Worm (Caenorhabditis elegans): ENCODE measurements around the gene pfd-4.

Gene pfd-4

ce11 chrIV:11286112-11286511, 28.9 kb upstream of the pfd-4 start:
- TF ChIP-seq aly-1 (tag; optimal IDR thresholded peaks at IDR 0.05) (no peak), ets-7 (tag; optimal IDR thresholded peaks at IDR 0.05) (no peak), hmbx-1 (tag; optimal IDR thresholded peaks at IDR 0.05) (no peak), pes-1 (GFP tag; IDR thresholded peaks at IDR 0.05) (no peak), sea-1 (GFP tag; conservative IDR thresholded peaks at IDR 0.05) (no peak), tbx-11 (GFP tag; IDR thresholded peaks at IDR 0.05) (no peak), flt-1 (GFP tag; IDR thresholded peaks at IDR 0.05) (no peak), ceh-36 (tag; optimal IDR thresholded peaks at IDR 0.05) (no peak), F13C5.2 (tag; optimal IDR thresholded peaks at IDR 0.05) (no peak)

- TF ChIP-seq tbx-11 (GFP tag; IDR thresholded peaks at IDR 0.05) (no peak), ets-7 (tag; optimal IDR thresholded peaks at IDR 0.05) (no peak), ceh-36 (tag; optimal IDR thresholded peaks at IDR 0.05) (no peak), hnd-1 (tag; optimal IDR thresholded peaks at IDR 0.05) (no peak), sea-1 (GFP tag; conservative IDR thresholded peaks at IDR 0.05) (no peak), scrt-1 (GFP tag; IDR thresholded peaks at IDR 0.05) (no peak), pes-1 (GFP tag; IDR thresholded peaks at IDR 0.05) (no peak), hmbx-1 (tag; optimal IDR thresholded peaks at IDR 0.05) (no peak), tra-4 (tag; optimal IDR thresholded peaks at IDR 0.05) (no peak), ceh-13 (GFP tag; optimal IDR thresholded peaks at IDR 0.05) (no peak), B0310.2 (tag; optimal IDR thresholded peaks at IDR 0.05) (no peak), ama-1 (optimal IDR thresholded peaks at IDR 0.05) (no peak), tbx-37 (GFP tag; conservative IDR thresholded peaks at IDR 0.05) (no peak)
Measured at ce11 chrIV:11287511-11287910, 27.5 kb upstream of the pfd-4 start, which contains the start of gene F54D1.6. F54D1.6 (plus strand) TSS chrIV:11287811.

ce11 chrIV:11288965-11289364, 26.0 kb upstream of the pfd-4 start:
- TF ChIP-seq F13C5.2 (tag; optimal IDR thresholded peaks at IDR 0.05) (no peak), sea-1 (GFP tag; conservative IDR thresholded peaks at IDR 0.05) (no peak), ceh-36 (tag; optimal IDR thresholded peaks at IDR 0.05) (no peak), tbx-37 (GFP tag; conservative IDR thresholded peaks at IDR 0.05) (no peak), aly-1 (tag; optimal IDR thresholded peaks at IDR 0.05) (no peak), flt-1 (GFP tag; IDR thresholded peaks at IDR 0.05) (no peak), hnd-1 (tag; optimal IDR thresholded peaks at IDR 0.05) (no peak), scrt-1 (GFP tag; IDR thresholded peaks at IDR 0.05) (no peak), ama-1 (optimal IDR thresholded peaks at IDR 0.05) (no peak), ceh-13 (GFP tag; optimal IDR thresholded peaks at IDR 0.05) (no peak), tbx-11 (GFP tag; IDR thresholded peaks at IDR 0.05) (no peak), ets-7 (tag; optimal IDR thresholded peaks at IDR 0.05) (no peak), tra-4 (tag; optimal IDR thresholded peaks at IDR 0.05) (no peak), pes-1 (GFP tag; IDR thresholded peaks at IDR 0.05) (no peak), hmg-4 (GFP tag; optimal IDR thresholded peaks at IDR 0.05) (no peak), B0310.2 (tag; optimal IDR thresholded peaks at IDR 0.05) (no peak), hmbx-1 (tag; optimal IDR thresholded peaks at IDR 0.05) (no peak)

ce11 chrIV:11296787-11297186, 18.2 kb upstream of the pfd-4 start, which contains the start of gene mttu-1:
mttu-1 (minus strand) TSS chrIV:11296887.
- TF ChIP-seq B0310.2 (tag; optimal IDR thresholded peaks at IDR 0.05) (no peak), tbx-11 (GFP tag; IDR thresholded peaks at IDR 0.05) (no peak), hmbx-1 (tag; optimal IDR thresholded peaks at IDR 0.05) (no peak), ceh-13 (GFP tag; optimal IDR thresholded peaks at IDR 0.05) (no peak), hmg-4 (GFP tag; optimal IDR thresholded peaks at IDR 0.05) (no peak), hnd-1 (tag; optimal IDR thresholded peaks at IDR 0.05) (no peak), pes-1 (GFP tag; IDR thresholded peaks at IDR 0.05) (no peak), flt-1 (GFP tag; IDR thresholded peaks at IDR 0.05) (no peak), F13C5.2 (tag; optimal IDR thresholded peaks at IDR 0.05) (no peak), aly-1 (tag; optimal IDR thresholded peaks at IDR 0.05) (no peak), ets-7 (tag; optimal IDR thresholded peaks at IDR 0.05) (no peak), scrt-1 (GFP tag; IDR thresholded peaks at IDR 0.05) (no peak), ama-1 (optimal IDR thresholded peaks at IDR 0.05) (no peak)

ce11 chrIV:11298154-11299086, 16.6 kb upstream of the pfd-4 start, which contains the start of the genes B0035.15 and dnj-1:
B0035.15 (minus strand) TSS chrIV:11298252.
dnj-1 (plus strand) TSS chrIV:11299036.
- TF ChIP-seq F13C5.2 (tag; optimal IDR thresholded peaks at IDR 0.05) (no peak), flt-1 (GFP tag; IDR thresholded peaks at IDR 0.05) (no peak), hmg-4 (GFP tag; optimal IDR thresholded peaks at IDR 0.05) (no peak), ceh-13 (GFP tag; optimal IDR thresholded peaks at IDR 0.05) (no peak), tbx-37 (GFP tag; conservative IDR thresholded peaks at IDR 0.05) (no peak), hmbx-1 (tag; optimal IDR thresholded peaks at IDR 0.05) (no peak), aly-1 (tag; optimal IDR thresholded peaks at IDR 0.05) (no peak), sea-1 (GFP tag; conservative IDR thresholded peaks at IDR 0.05) (no peak), hnd-1 (tag; optimal IDR thresholded peaks at IDR 0.05) (no peak), tra-4 (tag; optimal IDR thresholded peaks at IDR 0.05) (no peak), B0310.2 (tag; optimal IDR thresholded peaks at IDR 0.05) (no peak), ets-7 (tag; optimal IDR thresholded peaks at IDR 0.05) (no peak)

- TF ChIP-seq tbx-11 (GFP tag; IDR thresholded peaks at IDR 0.05) (no peak), ama-1 (optimal IDR thresholded peaks at IDR 0.05) (no peak), sea-1 (GFP tag; conservative IDR thresholded peaks at IDR 0.05) (no peak), flt-1 (GFP tag; IDR thresholded peaks at IDR 0.05) (no peak), ets-7 (tag; optimal IDR thresholded peaks at IDR 0.05) (no peak), hmg-4 (GFP tag; optimal IDR thresholded peaks at IDR 0.05) (no peak)
Measured at ce11 chrIV:11304970-11305369, 10.0 kb upstream of the pfd-4 start.

- TF ChIP-seq pes-1 (GFP tag; IDR thresholded peaks at IDR 0.05): no peak
- TF ChIP-seq F13C5.2 (tag; optimal IDR thresholded peaks at IDR 0.05): no peak
- no peak for TF ChIP-seq ceh-13 (GFP tag; optimal IDR thresholded peaks at IDR 0.05)
- TF ChIP-seq tbx-37 (GFP tag; conservative IDR thresholded peaks at IDR 0.05): no peak
- TF ChIP-seq hnd-1 (tag; optimal IDR thresholded peaks at IDR 0.05): no peak
- TF ChIP-seq scrt-1 (GFP tag; IDR thresholded peaks at IDR 0.05): no peak
- TF ChIP-seq tra-4 (tag; optimal IDR thresholded peaks at IDR 0.05): no peak
- TF ChIP-seq sea-1 (GFP tag; conservative IDR thresholded peaks at IDR 0.05): no peak
- TF ChIP-seq hmg-4 (GFP tag; optimal IDR thresholded peaks at IDR 0.05): no peak
- TF ChIP-seq hmbx-1 (tag; optimal IDR thresholded peaks at IDR 0.05): no peak
- no peak for TF ChIP-seq flt-1 (GFP tag; IDR thresholded peaks at IDR 0.05)
- no peak for TF ChIP-seq aly-1 (tag; optimal IDR thresholded peaks at IDR 0.05)
- no peak for TF ChIP-seq B0310.2 (tag; optimal IDR thresholded peaks at IDR 0.05)
- TF ChIP-seq tbx-11 (GFP tag; IDR thresholded peaks at IDR 0.05): no peak
- no peak for TF ChIP-seq ets-7 (tag; optimal IDR thresholded peaks at IDR 0.05)
Measured at ce11 chrIV:11306548-11306947, 8.5 kb upstream of the pfd-4 start, which contains the start of gene B0035.13. B0035.13 (minus strand) TSS chrIV:11306720.

All from whole organism, early embryonic.